Fruit fly (Drosophila melanogaster): ENCODE data around the gene Mst84B.

The Mst84B gene

dm6 chr3R:7090337-7090830 lies 28.4 kb downstream of the Mst84B start (continued):
- no peak for TF ChIP-seq YL-1 (GFP tag; optimal IDR thresholded peaks at IDR 0.05)
- no peak for TF ChIP-seq otp (GFP tag; IDR thresholded peaks at IDR 0.05)
- TF ChIP-seq cwo (GFP tag; optimal IDR thresholded peaks at IDR 0.05): peak; percentile 33
- no peak for TF ChIP-seq cad (GFP tag; optimal IDR thresholded peaks at IDR 0.05)
- TF ChIP-seq dysf (GFP tag; IDR thresholded peaks at IDR 0.05): 0 out of 3 replicates have a peak, but pooled peaks have one; percentile 7
- no peak for TF ChIP-seq bcd (GFP tag; optimal IDR thresholded peaks at IDR 0.05)
- peak; percentile 81 for TF ChIP-seq CG15479 (GFP tag; optimal IDR thresholded peaks at IDR 0.05)
- no peak for TF ChIP-seq Tbp (GFP tag; optimal IDR thresholded peaks at IDR 0.05)
- TF ChIP-seq ftz-f1 (GFP tag; optimal IDR thresholded peaks at IDR 0.05): peak; percentile 69
- TF ChIP-seq CG30431 (GFP tag; optimal IDR thresholded peaks at IDR 0.05): no peak
- no peak for TF ChIP-seq CG15696 (tag; optimal IDR thresholded peaks at IDR 0.05)
- TF ChIP-seq CG18262 (tag; optimal IDR thresholded peaks at IDR 0.05): no peak
- no peak for TF ChIP-seq lbe (GFP tag; optimal IDR thresholded peaks at IDR 0.05)
- TF ChIP-seq CG5245 (GFP tag; optimal IDR thresholded peaks at IDR 0.05): no peak
- no peak for TF ChIP-seq CG6791 (GFP tag; IDR thresholded peaks at IDR 0.05; ENCODE audit: partially characterized antibody)
- TF ChIP-seq Rfx (GFP tag; IDR thresholded peaks at IDR 0.05): peak; percentile 23; the same call in 1 of the 2 replicates
- no peak for TF ChIP-seq disco-r (GFP tag; optimal IDR thresholded peaks at IDR 0.05)
- TF ChIP-seq CkIIα-i1 (GFP tag; IDR thresholded peaks at IDR 0.05): no peak
- no peak for TF ChIP-seq sim (GFP tag; IDR thresholded peaks at IDR 0.05)
- TF ChIP-seq Atf6 (GFP tag; IDR thresholded peaks at IDR 0.05): 0 out of 2 replicates have a peak, but pooled peaks have one; percentile 7
- peak; percentile 20 for TF ChIP-seq CG2120 (GFP tag; optimal IDR thresholded peaks at IDR 0.05)
- peak; percentile 25 for TF ChIP-seq B-H2 (GFP tag; optimal IDR thresholded peaks at IDR 0.05)
- TF ChIP-seq CG10565 (GFP tag; optimal IDR thresholded peaks at IDR 0.05): no peak
- no peak for TF ChIP-seq CG7839 (tag; optimal IDR thresholded peaks at IDR 0.05)
- TF ChIP-seq bsh (GFP tag; optimal IDR thresholded peaks at IDR 0.05): no peak
- TF ChIP-seq dmrt99B (tag; optimal IDR thresholded peaks at IDR 0.05): no peak
- no peak for TF ChIP-seq CG8290 (GFP tag; optimal IDR thresholded peaks at IDR 0.05)
- TF ChIP-seq CG8290 (tag; optimal IDR thresholded peaks at IDR 0.05): peak in 1 of 2 experiments; percentile 48
- peak; percentile 35; the same call in 1 of the 2 replicates for TF ChIP-seq onecut (GFP tag; IDR thresholded peaks at IDR 0.05)
- TF ChIP-seq p53 (GFP tag; optimal IDR thresholded peaks at IDR 0.05): no peak
- TF ChIP-seq pros (GFP tag; optimal IDR thresholded peaks at IDR 0.05): peak; percentile 36
- peak; percentile 3 for TF ChIP-seq CG10543 (GFP tag; optimal IDR thresholded peaks at IDR 0.05)
- no peak for TF ChIP-seq CG13424 (tag; optimal IDR thresholded peaks at IDR 0.05)
- TF ChIP-seq CG14441 (GFP tag; IDR thresholded peaks at IDR 0.05): 0 out of 2 replicates have a peak, but pooled peaks have one; percentile 7
- TF ChIP-seq odd (GFP tag; optimal IDR thresholded peaks at IDR 0.05): no peak
- TF ChIP-seq aop (GFP tag; IDR thresholded peaks at IDR 0.05): no peak
- no peak for TF ChIP-seq CG12744 (GFP tag; optimal IDR thresholded peaks at IDR 0.05)
- peak; percentile 48; the same call in 1 of the 2 replicates for TF ChIP-seq rib (GFP tag; IDR thresholded peaks at IDR 0.05)
- TF ChIP-seq CG12659 (GFP tag; optimal IDR thresholded peaks at IDR 0.05): peak; percentile 25
- 0 out of 2 replicates have a peak, but pooled peaks have one; percentile 5 for TF ChIP-seq seq (GFP tag; IDR thresholded peaks at IDR 0.05)
- no peak for TF ChIP-seq CG11560 (tag; IDR thresholded peaks at IDR 0.05)
- TF ChIP-seq chinmo (GFP tag; IDR thresholded peaks at IDR 0.05; ENCODE audit: partially characterized antibody): 0 out of 4 replicates have a peak, but pooled peaks have one; percentile 83
- no peak for TF ChIP-seq nom (GFP tag; optimal IDR thresholded peaks at IDR 0.05)
- no peak for TF ChIP-seq bigmax (GFP tag; optimal IDR thresholded peaks at IDR 0.05)
- no peak for TF ChIP-seq NfI (GFP tag; optimal IDR thresholded peaks at IDR 0.05)
- no peak for TF ChIP-seq CG2202 (tag; optimal IDR thresholded peaks at IDR 0.05)
- 0 out of 3 replicates have a peak, but pooled peaks have one; percentile 6 for TF ChIP-seq row (GFP tag; IDR thresholded peaks at IDR 0.05)
- no peak for TF ChIP-seq run (tag; optimal IDR thresholded peaks at IDR 0.05)
- TF ChIP-seq CG12104 (GFP tag; optimal IDR thresholded peaks at IDR 0.05): no peak
- TF ChIP-seq CG9727 (GFP tag; optimal IDR thresholded peaks at IDR 0.05): no peak
- peak; percentile 65 for TF ChIP-seq Ets65A (GFP tag)

All from whole organism, embryonic.